Fruit fly (Drosophila melanogaster) whole organism, embryonic: Measurements from ENCODE around the gene CG12766.
A peak's percentile ranks its signal among the peaks of the same experiment; 100 is the strongest.

Experiments
- CG10147 ChIP-seq: fragments of 200-800 bp; sonication (Bioruptor generic); optimal IDR thresholded peaks from 2 replicates; lab custom pipeline; 2019; ENCODE audit warnings: missing biosample characterization, mild to moderate bottlenecking, missing genetic modification characterization, moderate library complexity
- CG11695 ChIP-seq: fragments of 200-800 bp; sonication (Bioruptor generic); IDR thresholded peaks from 3 replicates; pipeline ENCODE4 v1.3.6; 2022; ENCODE audit warnings: missing biosample characterization, missing genetic modification characterization
- CG12942 ChIP-seq: fragments of 200-800 bp; sonication (Bioruptor generic); optimal IDR thresholded peaks from 3 replicates; lab custom pipeline; 2016; ENCODE audit warnings: missing biosample characterization, missing genetic modification characterization
- CG15073 ChIP-seq: fragments of 200-800 bp; sonication (Bioruptor generic); optimal IDR thresholded peaks from 2 replicates; lab custom pipeline; 2016; ENCODE audit warnings: missing biosample characterization, missing genetic modification characterization
- CG15269 ChIP-seq: fragments of 200-800 bp; sonication (Bioruptor generic); optimal IDR thresholded peaks from 2 replicates; lab custom pipeline; 2018; ENCODE audit warnings: missing biosample characterization, mild to moderate bottlenecking, missing genetic modification characterization, moderate library complexity
- CG1602 ChIP-seq: fragments of 200-800 bp; sonication (Bioruptor generic); optimal IDR thresholded peaks from 3 replicates; lab custom pipeline; 2016; ENCODE audit warnings: missing biosample characterization, missing genetic modification characterization
- CG18599 ChIP-seq: fragments of 200-800 bp; sonication (Bioruptor generic); optimal IDR thresholded peaks from 3 replicates; lab custom pipeline; 2017; ENCODE audit warnings: missing biosample characterization, missing genetic modification characterization, mild to moderate bottlenecking, moderate library complexity, missing genetic modification reagents
- CG2678 ChIP-seq: fragments of 200-800 bp; sonication (Bioruptor generic); optimal IDR thresholded peaks from 3 replicates; lab custom pipeline; 2019; ENCODE audit warnings: missing biosample characterization, mild to moderate bottlenecking, missing genetic modification characterization, moderate library complexity
- CG2712 ChIP-seq: fragments of 200-800 bp; optimal IDR thresholded peaks from 3 replicates; lab custom pipeline; 2019; ENCODE audit warnings: missing biosample characterization, mild to moderate bottlenecking, missing genetic modification characterization, moderate library complexity
- CG3065 ChIP-seq: fragments of 200-800 bp; sonication (Bioruptor generic); optimal IDR thresholded peaks from 2 replicates; lab custom pipeline; 2016; ENCODE audit warnings: missing biosample characterization, missing genetic modification characterization
- CG33213 ChIP-seq: fragments of 200-800 bp; sonication (Bioruptor generic); optimal IDR thresholded peaks from 3 replicates; lab custom pipeline; 2016; ENCODE audit warnings: missing biosample characterization, missing genetic modification characterization
- CG3407 ChIP-seq: fragments of 200-800 bp; sonication (Bioruptor generic); optimal IDR thresholded peaks from 2 replicates; lab custom pipeline; 2018; ENCODE audit warnings: missing biosample characterization, mild to moderate bottlenecking, missing genetic modification characterization
- CG4424 ChIP-seq: fragments of 200-800 bp; sonication (Bioruptor generic); optimal IDR thresholded peaks from 3 replicates; lab custom pipeline; 2016; ENCODE audit warnings: missing biosample characterization, missing genetic modification characterization
- CG6175 ChIP-seq: fragments of 200-800 bp; sonication (Bioruptor generic); IDR thresholded peaks from 3 replicates; pipeline ENCODE4 v1.3.6; 2022; ENCODE audit warnings: missing biosample characterization, missing genetic modification characterization
- CG6254 ChIP-seq: fragments of 200-800 bp; sonication (Bioruptor generic); optimal IDR thresholded peaks from 3 replicates; lab custom pipeline; 2017; ENCODE audit warnings: mild to moderate bottlenecking, missing biosample characterization, missing genetic modification reagents, missing genetic modification characterization
- CG6765 ChIP-seq: fragments of 200-800 bp; sonication (Bioruptor generic); optimal IDR thresholded peaks from 3 replicates; lab custom pipeline; 2017; ENCODE audit warnings: missing biosample characterization, mild to moderate bottlenecking, missing genetic modification characterization
- CG8290 ChIP-seq, 3 experiments: fragments of 200-800 bp; sonication (Bioruptor generic); optimal IDR thresholded peaks; 2 replicates each; lab custom pipeline; 2016 to 2019; ENCODE audit warnings: missing biosample characterization in 3 of 3, missing genetic modification characterization in 3 of 3, mild to moderate bottlenecking in 2 of 3, moderate library complexity in 1 of 3
- CG9727 ChIP-seq: fragments of 200-800 bp; sonication (Bioruptor generic); optimal IDR thresholded peaks from 3 replicates; lab custom pipeline; 2017; ENCODE audit warnings: missing biosample characterization, mild to moderate bottlenecking, missing genetic modification characterization
- D19A ChIP-seq: fragments of 200-800 bp; optimal IDR thresholded peaks from 3 replicates; lab custom pipeline; 2019; ENCODE audit warnings: missing biosample characterization, mild to moderate bottlenecking, missing genetic modification characterization, moderate library complexity
- Doc3 ChIP-seq: fragments of 200-800 bp; sonication (Bioruptor generic); IDR thresholded peaks from 3 replicates; pipeline ENCODE4 v1.3.6; 2022; ENCODE audit warnings: missing biosample characterization, missing genetic modification characterization; ENCODE audit not compliant: partially characterized antibody
- E2f1 ChIP-seq: fragments of 200-800 bp; sonication (Bioruptor generic); IDR thresholded peaks from 2 replicates; pipeline ENCODE4 v1.3.6; 2022; ENCODE audit warnings: missing biosample characterization, missing genetic modification characterization
- Hmx ChIP-seq: fragments of 200-800 bp; sonication (Bioruptor generic); optimal IDR thresholded peaks from 2 replicates; lab custom pipeline; 2016; ENCODE audit warnings: missing biosample characterization, missing genetic modification characterization
- Mad ChIP-seq: fragments of 200-800 bp; sonication (Bioruptor generic); optimal IDR thresholded peaks from 2 replicates; lab custom pipeline; 2016; ENCODE audit warnings: missing biosample characterization, missing genetic modification characterization
- Med ChIP-seq: fragments of 200-800 bp; sonication (Bioruptor generic); peaks from one replicate; lab custom pipeline; 2016; ENCODE audit warnings: missing biosample characterization, missing genetic modification characterization, mild to moderate bottlenecking, inconsistent platforms, moderate library complexity
- Nf-YC ChIP-seq: fragments of 200-800 bp; optimal IDR thresholded peaks from 3 replicates; lab custom pipeline; 2019; ENCODE audit warnings: missing biosample characterization, mild to moderate bottlenecking, missing genetic modification characterization, moderate library complexity
- Rx ChIP-seq: fragments of 200-800 bp; sonication (Bioruptor generic); IDR thresholded peaks from 2 replicates; pipeline ENCODE4 v1.3.6; 2022; ENCODE audit warnings: missing biosample characterization, missing genetic modification characterization
- Sox100B ChIP-seq: fragments of 200-800 bp; sonication (Bioruptor generic); optimal IDR thresholded peaks from 3 replicates; lab custom pipeline; 2018; ENCODE audit warnings: missing biosample characterization, mild to moderate bottlenecking, missing genetic modification characterization
- abd-A ChIP-seq: fragments of 200-800 bp; sonication (Bioruptor generic); optimal IDR thresholded peaks from 3 replicates; lab custom pipeline; 2019; ENCODE audit warnings: missing biosample characterization, mild to moderate bottlenecking, missing genetic modification characterization, moderate library complexity
- al ChIP-seq: fragments of 200-800 bp; sonication (Bioruptor generic); IDR thresholded peaks from 2 replicates; pipeline ENCODE4 v1.3.6; 2022; ENCODE audit warnings: missing biosample characterization, missing genetic modification characterization
- bbx ChIP-seq: fragments of 200-800 bp; sonication (Bioruptor generic); IDR thresholded peaks from 2 replicates; pipeline ENCODE4 v1.3.6; 2022; ENCODE audit warnings: missing biosample characterization, missing genetic modification characterization; ENCODE audit not compliant: partially characterized antibody
- cas ChIP-seq: fragments of 200-800 bp; sonication (Bioruptor generic); IDR thresholded peaks from 2 replicates; pipeline ENCODE4 v1.3.6; 2022; ENCODE audit warnings: missing biosample characterization, missing genetic modification characterization
- caup ChIP-seq: fragments of 200-800 bp; sonication (Bioruptor generic); optimal IDR thresholded peaks from 3 replicates; lab custom pipeline; 2017; ENCODE audit warnings: missing biosample characterization, mild to moderate bottlenecking, missing genetic modification characterization, moderate library complexity; ENCODE audit not compliant: severe bottlenecking
- chif ChIP-seq, 2 experiments: fragments of 200-800 bp; sonication (Bioruptor generic); optimal IDR thresholded peaks; 3 replicates each; lab custom pipeline; 2016; ENCODE audit warnings: missing biosample characterization in 2 of 2, missing genetic modification characterization in 2 of 2
- chinmo ChIP-seq: fragments of 200-800 bp; sonication (Bioruptor generic); IDR thresholded peaks from 4 replicates; pipeline ENCODE4 v1.3.6; 2022; ENCODE audit warnings: missing biosample characterization, missing genetic modification characterization; ENCODE audit not compliant: partially characterized antibody
- crp ChIP-seq, 2 experiments: fragments of 200-800 bp; sonication (Bioruptor generic); optimal IDR thresholded peaks; 2 replicates in 1 of 2; 3 replicates in 1 of 2; lab custom pipeline; 2017; ENCODE audit warnings: missing biosample characterization in 2 of 2, missing genetic modification characterization in 2 of 2, mild to moderate bottlenecking in 1 of 2, moderate library complexity in 1 of 2
- en ChIP-seq: fragments of 200-800 bp; sonication (Bioruptor generic); optimal IDR thresholded peaks from 2 replicates; lab custom pipeline; 2016; ENCODE audit warnings: missing biosample characterization, missing genetic modification characterization
- eve ChIP-seq, 2 experiments: fragments of >200 bp; optimal IDR thresholded peaks; 2 replicates each; lab custom pipeline; 2017; ENCODE audit warnings: missing biosample characterization in 2 of 2, missing genetic modification characterization in 2 of 2
- fd3F ChIP-seq: fragments of 200-800 bp; sonication (Bioruptor generic); optimal IDR thresholded peaks from 2 replicates; lab custom pipeline; 2018; ENCODE audit warnings: missing biosample characterization, mild to moderate bottlenecking, missing genetic modification characterization, moderate library complexity
- gro ChIP-seq: fragments of 200-800 bp; sonication (Bioruptor generic); optimal IDR thresholded peaks from 2 replicates; lab custom pipeline; 2016; ENCODE audit warnings: missing biosample characterization, missing genetic modification characterization
- inv ChIP-seq: fragments of 200-800 bp; sonication (Bioruptor generic); IDR thresholded peaks from 2 replicates; pipeline ENCODE4 v1.3.6; 2022; ENCODE audit warnings: missing biosample characterization, missing genetic modification characterization; ENCODE audit not compliant: partially characterized antibody
- lbe ChIP-seq: fragments of 200-800 bp; sonication (Bioruptor generic); optimal IDR thresholded peaks from 2 replicates; lab custom pipeline; 2016; ENCODE audit warnings: missing biosample characterization, mild to moderate bottlenecking, missing genetic modification characterization
- lilli ChIP-seq: fragments of 200-800 bp; sonication (Bioruptor generic); optimal IDR thresholded peaks from 3 replicates; lab custom pipeline; 2016; ENCODE audit warnings: missing biosample characterization, missing genetic modification characterization
- lmd ChIP-seq: fragments of 200-800 bp; sonication (Bioruptor generic); IDR thresholded peaks from 2 replicates; pipeline ENCODE4 v1.3.6; 2022; ENCODE audit warnings: missing biosample characterization, missing genetic modification characterization
- nau ChIP-seq: fragments of 200-800 bp; sonication (Bioruptor generic); optimal IDR thresholded peaks from 3 replicates; lab custom pipeline; 2017; ENCODE audit warnings: missing biosample characterization, mild to moderate bottlenecking, missing genetic modification characterization, missing genetic modification reagents
- org-1 ChIP-seq: fragments of 200-800 bp; sonication (Bioruptor generic); optimal IDR thresholded peaks from 2 replicates; lab custom pipeline; 2017; ENCODE audit warnings: missing biosample characterization, missing genetic modification characterization
- run ChIP-seq: fragments of 200-800 bp; sonication (Bioruptor generic); optimal IDR thresholded peaks from 3 replicates; lab custom pipeline; 2018; ENCODE audit warnings: missing biosample characterization, mild to moderate bottlenecking, missing genetic modification characterization
- sc ChIP-seq, 3 experiments: fragments of >200 bp in 2 of 3; fragments of 200-800 bp in 1 of 3; sonication (Bioruptor generic) in 1 of 3; optimal IDR thresholded peaks; 2 replicates in 2 of 3; 3 replicates in 1 of 3; lab custom pipeline; 2017; ENCODE audit warnings: mild to moderate bottlenecking in 1 of 3, missing biosample characterization in 1 of 3, missing genetic modification characterization in 1 of 3, missing genetic modification reagents in 1 of 3
- tll ChIP-seq, 2 experiments: fragments of 200-800 bp in 1 of 2; fragments of >200 bp in 1 of 2; sonication (Bioruptor generic) in 1 of 2; optimal IDR thresholded peaks; 2 replicates each; lab custom pipeline; 2017 to 2019; ENCODE audit warnings: missing biosample characterization in 2 of 2, missing genetic modification characterization in 2 of 2, mild to moderate bottlenecking in 1 of 2, moderate library complexity in 1 of 2

The CG12766 gene

DNA sequence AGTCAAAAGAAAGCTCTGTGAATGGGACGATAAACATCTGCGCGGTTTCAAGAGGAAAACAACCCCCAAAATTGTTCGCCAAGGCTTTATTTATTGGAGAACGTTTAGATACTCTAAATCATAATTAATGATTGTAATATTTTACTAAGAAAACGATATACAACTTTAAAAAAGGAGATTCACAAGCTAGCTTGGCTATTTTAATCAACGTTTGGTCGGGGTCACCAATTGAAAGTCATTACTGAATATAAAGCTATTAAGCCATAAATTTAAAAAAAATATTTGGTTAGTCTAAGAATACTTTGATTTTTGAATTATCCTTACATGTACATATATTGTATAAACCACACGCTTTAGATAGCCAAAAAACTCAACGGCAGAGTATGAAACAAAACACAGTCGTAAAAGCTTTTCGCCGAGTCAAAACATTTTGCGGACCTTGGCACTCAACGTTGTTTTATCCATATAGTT, 47.7 kb downstream of the CG12766 start, which contains the start of gene Fie (continued):
- TF ChIP-seq caup: peak; percentile 77
- peak; percentile 43; the same call in 1 of the 2 replicates for TF ChIP-seq E2f1 (GFP tag; lab: Robert Waterston, UW)
- no peak for TF ChIP-seq tll (GFP tag; optimal IDR thresholded peaks at IDR 0.05; lab: Kevin White, UChicago)
- TF ChIP-seq CG8290 (GFP tag; optimal IDR thresholded peaks at IDR 0.05; lab: Kevin White, UChicago): no peak
- no peak for TF ChIP-seq CG8290 (tag; optimal IDR thresholded peaks at IDR 0.05; lab: Kevin White, UChicago)
- TF ChIP-seq lbe (GFP tag; lab: Kevin White, UChicago): no peak
- TF ChIP-seq sc (optimal IDR thresholded peaks at IDR 0.05; lab: Kevin White, UChicago): no peak
- TF ChIP-seq sc (GFP tag; optimal IDR thresholded peaks at IDR 0.05; lab: Kevin White, UChicago): peak; percentile 16
- TF ChIP-seq Doc3 (GFP tag; lab: Robert Waterston, UW): no peak
- peak; percentile 53 for TF ChIP-seq CG6765
- TF ChIP-seq CG2712: peak; percentile 56
- TF ChIP-seq CG15269 (tag; lab: Kevin White, UChicago): peak; percentile 78
- peak; percentile 42; the same call in 1 of the 2 replicates for TF ChIP-seq lmd
- peak; percentile 89 for TF ChIP-seq CG18599 (GFP tag; lab: Kevin White, UChicago)
- TF ChIP-seq D19A: peak; percentile 94
- TF ChIP-seq Mad: peak; percentile 17
- peak; percentile 34 for TF ChIP-seq CG1602
- peak; percentile 22 for TF ChIP-seq run (tag; lab: Kevin White, UChicago)
- TF ChIP-seq CG4424 (GFP tag; lab: Kevin White, UChicago): peak; percentile 26
- peak in 1 of 2 experiments; percentile 0 for TF ChIP-seq crp (GFP tag; optimal IDR thresholded peaks at IDR 0.05; lab: Kevin White, UChicago)
- TF ChIP-seq Nf-YC (tag; lab: Kevin White, UChicago): peak; percentile 21
- TF ChIP-seq CG6175 (GFP tag; lab: Robert Waterston, UW): no peak
- TF ChIP-seq chif (GFP tag; optimal IDR thresholded peaks at IDR 0.05; lab: Kevin White, UChicago): no peak
- no peak for TF ChIP-seq bbx
- peak; percentile 82 for TF ChIP-seq CG10147 (GFP tag; lab: Kevin White, UChicago)
- TF ChIP-seq CG2678: peak; percentile 85
- no peak for TF ChIP-seq CG15073 (GFP tag; lab: Kevin White, UChicago)
- TF ChIP-seq CG33213 (GFP tag; lab: Kevin White, UChicago): peak; percentile 4
- TF ChIP-seq Rx (GFP tag; lab: Robert Waterston, UW): no peak
- TF ChIP-seq cas (GFP tag; lab: Robert Waterston, UW): 0 out of 2 replicates have a peak, but pooled peaks have one; percentile 7
- TF ChIP-seq inv (GFP tag; lab: Robert Waterston, UW): no peak
- peak; percentile 26 for TF ChIP-seq CG3407 (GFP tag; lab: Kevin White, UChicago)
- peak; percentile 47 for TF ChIP-seq org-1 (GFP tag; lab: Kevin White, UChicago)
- no peak for TF ChIP-seq CG3065 (GFP tag; lab: Kevin White, UChicago)
- TF ChIP-seq chinmo (GFP tag; lab: Robert Waterston, UW): no peak
- no peak for TF ChIP-seq CG6254 (GFP tag; lab: Kevin White, UChicago)
- no peak for TF ChIP-seq gro (GFP tag; lab: Kevin White, UChicago)
- TF ChIP-seq abd-A (tag; lab: Kevin White, UChicago): peak; percentile 83
- 0 out of 2 replicates have a peak, but pooled peaks have one; percentile 22 for TF ChIP-seq al (GFP tag; lab: Robert Waterston, UW)
- TF ChIP-seq Hmx (GFP tag; lab: Kevin White, UChicago): no peak
- peak; percentile 67 for TF ChIP-seq Sox100B (GFP tag; lab: Kevin White, UChicago)
- TF ChIP-seq fd3F (GFP tag; lab: Kevin White, UChicago): peak; percentile 57
- TF ChIP-seq CG9727 (GFP tag; lab: Kevin White, UChicago): peak; percentile 70
- TF ChIP-seq CG11695: peak; percentile 55; the same call in 1 of the 3 replicates
- peak; percentile 89 for TF ChIP-seq Med (GFP tag; lab: Kevin White, UChicago)
- TF ChIP-seq en (GFP tag; lab: Kevin White, UChicago): no peak
- TF ChIP-seq lilli: peak; percentile 79
- TF ChIP-seq eve (GFP tag; optimal IDR thresholded peaks at IDR 0.05; lab: Kevin White, UChicago): no peak
- peak; percentile 29 for TF ChIP-seq nau (GFP tag; lab: Kevin White, UChicago)
- TF ChIP-seq CG12942: no peak
